Worm (Caenorhabditis elegans): ENCODE results near the gene clec-218.

DNA sequence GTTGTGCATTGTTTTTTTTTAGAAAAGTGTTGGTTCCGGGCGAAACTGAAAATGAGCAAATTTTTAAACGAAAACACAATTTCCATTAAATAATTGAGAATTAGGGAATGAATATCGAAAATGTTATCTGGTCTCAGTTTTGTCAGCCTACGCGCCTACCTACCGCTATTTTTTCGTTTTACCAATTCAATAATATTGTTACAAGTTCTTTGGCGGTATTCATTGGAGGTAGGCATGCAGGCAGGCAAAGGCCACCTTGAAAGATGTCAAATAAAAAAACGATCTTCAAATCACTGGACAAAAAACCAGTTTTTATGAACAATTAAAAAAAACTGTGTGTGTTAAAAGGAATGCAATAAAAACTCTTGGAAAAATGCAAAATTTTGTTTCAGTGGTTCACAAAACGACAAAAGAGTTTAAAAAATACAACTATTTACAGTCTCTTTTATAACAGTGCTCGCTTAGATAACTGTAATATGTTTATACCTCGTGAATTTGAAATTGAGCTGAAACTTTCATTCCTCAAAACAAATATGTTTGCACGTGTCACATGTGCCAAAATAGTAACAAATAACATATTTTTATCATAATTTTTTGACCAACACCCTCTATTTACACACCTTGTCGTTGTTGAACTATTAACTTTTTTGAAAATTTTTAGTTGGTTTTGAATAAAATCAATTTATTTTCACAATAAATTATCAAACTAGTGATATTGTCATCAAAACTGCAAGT lies 3.1 kb upstream of the clec-218 start, which contains the start of gene W02D7.11:
- TF ChIP-seq ceh-36 (tag; optimal IDR thresholded peaks at IDR 0.05) = no peak
- no peak for TF ChIP-seq flt-1 (GFP tag; IDR thresholded peaks at IDR 0.05)
- no peak for TF ChIP-seq scrt-1 (GFP tag; IDR thresholded peaks at IDR 0.05)
- TF ChIP-seq tbx-11 (GFP tag; IDR thresholded peaks at IDR 0.05) = no peak
- no peak for TF ChIP-seq ama-1 (optimal IDR thresholded peaks at IDR 0.05)
- TF ChIP-seq tra-4 (tag; optimal IDR thresholded peaks at IDR 0.05) = no peak
